Worm (Caenorhabditis elegans) whole organism, early embryonic: ENCODE measurements around the gene T24A6.16.

Source experiments
- B0310.2 ChIP-seq: sonication (generic microtip); optimal IDR thresholded peaks from 2 replicates; lab custom pipeline; 2016; ENCODE audit warnings: mild to moderate bottlenecking, missing genetic modification characterization, missing compliant biosample characterization
- F13C5.2 ChIP-seq: sonication (generic microtip); optimal IDR thresholded peaks from 2 replicates; lab custom pipeline; 2017; ENCODE audit warnings: mild to moderate bottlenecking, missing genetic modification characterization, inconsistent platforms, missing compliant biosample characterization
- aly-1 ChIP-seq: sonication (generic microtip); optimal IDR thresholded peaks from 2 replicates; lab custom pipeline; 2016; ENCODE audit warnings: missing genetic modification characterization, missing compliant biosample characterization
- ama-1 ChIP-seq: fragments of 150-350 bp; optimal IDR thresholded peaks from 2 replicates; lab custom pipeline; 2014
- ceh-13 ChIP-seq: fragments of 200-800 bp; sonication (Bioruptor generic); optimal IDR thresholded peaks from 2 replicates; lab custom pipeline; 2018; ENCODE audit warnings: mild to moderate bottlenecking, missing genetic modification characterization, missing compliant biosample characterization
- ceh-36 ChIP-seq: sonication (generic microtip); optimal IDR thresholded peaks from 2 replicates; lab custom pipeline; 2016; ENCODE audit warnings: missing genetic modification characterization, inconsistent platforms, missing compliant biosample characterization
- ets-7 ChIP-seq: sonication (generic microtip); optimal IDR thresholded peaks from 2 replicates; lab custom pipeline; 2016; ENCODE audit warnings: missing genotype, missing genetic modification characterization, missing compliant biosample characterization
- flt-1 ChIP-seq: fragments of 200-800 bp; sonication (Bioruptor generic); IDR thresholded peaks from 2 replicates; pipeline ENCODE4 v1.3.6; 2022; ENCODE audit warnings: missing genetic modification characterization, missing compliant biosample characterization
- hmbx-1 ChIP-seq: sonication (generic microtip); optimal IDR thresholded peaks from 2 replicates; lab custom pipeline; 2016; ENCODE audit warnings: mild to moderate bottlenecking, missing genetic modification characterization, missing compliant biosample characterization
- hmg-4 ChIP-seq: fragments of 200-800 bp; sonication (Bioruptor generic); optimal IDR thresholded peaks from 2 replicates; lab custom pipeline; 2018; ENCODE audit warnings: mild to moderate bottlenecking, missing genetic modification characterization, missing compliant biosample characterization
- hnd-1 ChIP-seq: sonication (generic microtip); optimal IDR thresholded peaks from 2 replicates; lab custom pipeline; 2016; ENCODE audit warnings: missing genetic modification characterization, missing compliant biosample characterization
- pes-1 ChIP-seq: fragments of 200-800 bp; sonication (Bioruptor generic); IDR thresholded peaks from 2 replicates; pipeline ENCODE4 v1.3.6; 2022; ENCODE audit warnings: missing genetic modification reagents, missing genetic modification characterization, missing compliant biosample characterization
- scrt-1 ChIP-seq: fragments of 200-800 bp; sonication (Bioruptor generic); IDR thresholded peaks from 2 replicates; pipeline ENCODE4 v1.3.6; 2022; ENCODE audit warnings: missing genetic modification characterization, missing compliant biosample characterization
- sea-1 ChIP-seq: fragments of 200-800 bp; sonication (Bioruptor generic); conservative IDR thresholded peaks from 2 replicates; pipeline ENCODE4 v1.3.6; 2022; ENCODE audit warnings: missing genetic modification characterization, missing compliant biosample characterization
- tbx-11 ChIP-seq: fragments of 200-800 bp; sonication (Bioruptor generic); IDR thresholded peaks from 2 replicates; pipeline ENCODE4 v1.3.6; 2022; ENCODE audit warnings: missing genetic modification characterization, missing compliant biosample characterization
- tbx-37 ChIP-seq: fragments of 200-800 bp; sonication (Bioruptor generic); conservative IDR thresholded peaks from 2 replicates; pipeline ENCODE4 v1.3.6; 2022; ENCODE audit warnings: missing genetic modification reagents, missing genetic modification characterization, missing compliant biosample characterization
- tra-4 ChIP-seq: sonication (generic microtip); optimal IDR thresholded peaks from 2 replicates; lab custom pipeline; 2017; ENCODE audit warnings: missing genetic modification characterization, missing compliant biosample characterization

T24A6.16 gene

DNA sequence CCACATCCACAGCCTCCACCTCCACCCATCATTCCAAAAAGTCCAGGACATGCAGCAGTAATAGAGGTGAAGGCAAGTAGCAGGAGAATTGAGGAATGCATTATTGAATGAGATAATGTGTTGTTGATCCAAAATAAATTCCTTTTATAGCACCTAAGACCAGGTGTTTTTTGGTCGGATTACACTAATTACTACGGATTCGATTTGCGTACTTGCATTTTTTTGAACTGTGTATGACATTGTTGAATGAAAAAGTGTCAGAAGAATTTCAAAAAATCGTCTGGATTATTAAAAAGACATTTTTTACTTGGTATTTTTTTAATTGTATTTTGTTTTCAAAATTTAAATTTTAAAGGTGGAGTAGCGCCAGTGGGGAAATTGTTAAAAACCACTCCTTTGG, 11.0 kb downstream of the T24A6.16 start, which contains the start of gene grl-28:
grl-28 (minus strand) TSS at position 101 of the 400 bp plus-strand sequence.
- no peak for TF ChIP-seq hmg-4 (GFP tag; lab: Kevin White, UChicago)
- no peak for TF ChIP-seq tbx-37 (GFP tag; lab: Robert Waterston, UW)
- no peak for TF ChIP-seq ets-7 (tag; lab: Kevin White, UChicago)
- TF ChIP-seq B0310.2: no peak
- TF ChIP-seq F13C5.2 (tag; lab: Kevin White, UChicago): no peak
- TF ChIP-seq sea-1 (GFP tag; lab: Robert Waterston, UW): no peak
- TF ChIP-seq tbx-11 (GFP tag; lab: Robert Waterston, UW): no peak
- TF ChIP-seq ceh-36 (tag; lab: Kevin White, UChicago): no peak
- TF ChIP-seq flt-1 (GFP tag; lab: Robert Waterston, UW): no peak
- TF ChIP-seq ceh-13: no peak
- TF ChIP-seq hnd-1 (tag; lab: Kevin White, UChicago): no peak
- TF ChIP-seq scrt-1 (GFP tag; lab: Robert Waterston, UW): no peak
- no peak for TF ChIP-seq hmbx-1 (tag; lab: Kevin White, UChicago)
- TF ChIP-seq pes-1 (GFP tag; lab: Robert Waterston, UW): no peak
- no peak for TF ChIP-seq ama-1 (lab: Kevin White, UChicago)
- TF ChIP-seq aly-1 (tag; lab: Kevin White, UChicago): no peak
- no peak for TF ChIP-seq tra-4 (tag; lab: Kevin White, UChicago)

DNA sequence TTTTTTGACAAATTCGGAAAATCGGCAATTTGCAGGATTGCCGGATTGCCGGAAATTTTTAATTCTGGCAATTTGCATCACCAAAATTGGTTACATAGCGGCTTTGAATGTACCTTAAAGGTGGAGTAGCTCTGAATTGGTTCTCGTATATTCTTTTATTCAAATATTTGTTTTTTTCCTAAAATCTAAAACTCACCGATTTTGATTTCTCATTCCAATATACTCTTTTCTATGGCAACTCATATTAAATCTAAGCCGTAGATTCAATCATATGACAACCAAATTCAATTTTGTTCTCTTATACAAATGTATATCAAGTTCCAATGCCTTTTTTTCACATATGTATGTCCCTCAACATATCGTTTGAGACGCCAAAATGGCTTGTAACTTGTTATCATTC, 13.2 kb downstream of the T24A6.16 start, which contains the start of gene sri-21:
sri-21 (plus strand) TSS at position 301 of the 400 bp plus-strand sequence.
- no peak for TF ChIP-seq pes-1 (GFP tag; lab: Robert Waterston, UW)
- no peak for TF ChIP-seq ets-7 (tag; lab: Kevin White, UChicago)
- TF ChIP-seq aly-1 (tag; lab: Kevin White, UChicago): no peak
- no peak for TF ChIP-seq tra-4 (tag; lab: Kevin White, UChicago)
- TF ChIP-seq ceh-13: no peak
- no peak for TF ChIP-seq tbx-37 (GFP tag; lab: Robert Waterston, UW)
- no peak for TF ChIP-seq sea-1 (GFP tag; lab: Robert Waterston, UW)
- no peak for TF ChIP-seq ama-1 (lab: Kevin White, UChicago)
- TF ChIP-seq hmbx-1 (tag; lab: Kevin White, UChicago): no peak
- no peak for TF ChIP-seq hnd-1 (tag; lab: Kevin White, UChicago)
- TF ChIP-seq B0310.2: no peak
- no peak for TF ChIP-seq F13C5.2 (tag; lab: Kevin White, UChicago)
- TF ChIP-seq hmg-4 (GFP tag; lab: Kevin White, UChicago): no peak
- no peak for TF ChIP-seq tbx-11 (GFP tag; lab: Robert Waterston, UW)
- no peak for TF ChIP-seq scrt-1 (GFP tag; lab: Robert Waterston, UW)
- no peak for TF ChIP-seq flt-1 (GFP tag; lab: Robert Waterston, UW)
- TF ChIP-seq ceh-36 (tag; lab: Kevin White, UChicago): no peak

DNA sequence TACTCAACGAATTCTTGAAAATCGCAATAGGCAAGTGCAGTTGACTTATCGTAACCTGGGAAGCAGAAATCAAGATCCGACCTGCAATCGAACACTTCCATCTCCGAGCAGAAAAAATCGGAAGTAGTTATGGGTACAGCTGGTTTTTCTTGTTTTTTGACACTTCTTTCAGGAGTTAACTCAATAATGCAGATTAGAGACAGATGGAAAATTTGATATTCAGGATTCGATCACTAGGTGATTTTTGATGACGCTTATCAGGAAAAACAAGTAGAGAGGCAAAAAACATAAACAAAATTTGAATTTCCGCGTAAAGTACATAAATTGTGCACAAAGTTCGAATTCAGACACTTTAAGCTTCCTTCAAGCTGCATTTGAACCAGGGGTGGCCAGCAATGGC, 13.9 kb downstream of the T24A6.16 start, which contains the start of gene srw-130:
srw-130 (minus strand) TSS at position 101 of the 400 bp plus-strand sequence.
- TF ChIP-seq ama-1 (lab: Kevin White, UChicago) (no peak), B0310.2 (no peak), tra-4 (tag; lab: Kevin White, UChicago) (no peak), flt-1 (GFP tag; lab: Robert Waterston, UW) (no peak), hmbx-1 (tag; lab: Kevin White, UChicago) (no peak), hmg-4 (GFP tag; lab: Kevin White, UChicago) (no peak), hnd-1 (tag; lab: Kevin White, UChicago) (no peak), ceh-13 (no peak), F13C5.2 (tag; lab: Kevin White, UChicago) (no peak), tbx-37 (GFP tag; lab: Robert Waterston, UW) (no peak), tbx-11 (GFP tag; lab: Robert Waterston, UW) (no peak), ceh-36 (tag; lab: Kevin White, UChicago) (no peak), ets-7 (tag; lab: Kevin White, UChicago) (no peak), pes-1 (GFP tag; lab: Robert Waterston, UW) (no peak), sea-1 (GFP tag; lab: Robert Waterston, UW) (no peak)

DNA sequence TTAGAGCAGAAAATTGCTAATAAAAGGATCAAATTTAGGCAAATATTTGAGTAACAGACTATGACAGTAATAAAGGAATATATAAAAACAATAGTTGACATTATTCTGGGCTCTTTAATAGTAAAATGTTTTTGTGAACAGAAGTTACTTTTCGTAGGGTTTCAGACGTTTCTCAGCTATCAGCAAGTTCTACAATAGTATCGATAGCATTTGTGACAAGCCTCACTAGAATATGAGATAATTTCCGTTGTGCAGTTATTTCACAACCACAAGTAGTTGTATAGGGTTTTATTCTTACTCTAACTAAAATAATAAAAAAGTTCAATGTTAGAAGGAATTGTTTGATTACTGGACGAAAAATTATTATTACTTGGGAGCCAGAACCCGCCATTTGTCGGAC, 16.2 kb downstream of the T24A6.16 start, which contains the start of gene srbc-68:
srbc-68 (minus strand) TSS at position 101 of the 400 bp plus-strand sequence.
- TF ChIP-seq F13C5.2 (tag; lab: Kevin White, UChicago) (no peak), hnd-1 (tag; lab: Kevin White, UChicago) (no peak), ceh-13 (no peak), sea-1 (GFP tag; lab: Robert Waterston, UW) (no peak), hmg-4 (GFP tag; lab: Kevin White, UChicago) (no peak), pes-1 (GFP tag; lab: Robert Waterston, UW) (no peak), scrt-1 (GFP tag; lab: Robert Waterston, UW) (no peak), tbx-11 (GFP tag; lab: Robert Waterston, UW) (no peak), hmbx-1 (tag; lab: Kevin White, UChicago) (no peak)

DNA sequence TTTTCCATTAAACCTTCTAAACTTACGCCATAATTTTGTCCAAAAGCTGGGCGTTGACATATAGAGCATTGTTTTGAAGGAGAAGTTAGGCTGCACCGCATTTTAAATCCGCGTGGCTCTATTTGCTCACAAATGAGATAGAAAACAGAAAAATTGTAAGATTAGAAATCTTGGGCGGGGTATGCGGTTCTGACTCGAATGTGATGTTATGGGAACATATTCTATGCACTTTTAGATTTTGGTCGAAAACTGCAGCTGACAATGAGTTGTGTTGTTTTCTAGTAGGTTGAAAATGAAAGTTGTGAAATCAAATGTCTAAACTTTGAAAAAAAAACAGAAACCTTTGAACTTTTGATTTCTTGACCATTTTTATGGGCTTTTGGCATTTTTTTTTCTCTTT, 19.4 kb downstream of the T24A6.16 start, which contains the start of gene nhr-222:
nhr-222 (minus strand) TSS at position 101 of the 400 bp plus-strand sequence.
- TF ChIP-seq tra-4 (tag; lab: Kevin White, UChicago): no peak
- no peak for TF ChIP-seq tbx-37 (GFP tag; lab: Robert Waterston, UW)
- no peak for TF ChIP-seq ceh-13

DNA sequence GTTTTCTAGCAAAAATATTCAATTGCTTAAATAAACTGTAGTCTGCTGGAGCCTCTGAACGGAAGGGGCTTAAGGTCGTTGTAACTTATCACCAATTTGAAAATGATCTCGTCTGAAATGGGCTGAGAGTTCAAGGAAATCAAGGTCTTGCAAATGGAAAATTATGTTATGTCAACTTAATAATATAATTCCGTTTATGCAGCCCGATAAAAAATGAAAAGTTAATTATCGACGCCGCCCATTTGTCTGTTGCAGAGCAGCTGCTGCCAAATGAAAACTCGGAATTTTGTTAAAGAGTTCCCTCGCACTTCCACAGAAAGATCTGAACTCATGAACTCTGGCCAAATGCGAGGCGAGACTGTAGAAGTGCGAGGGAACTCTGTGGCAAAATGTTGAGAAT, 21.6 kb downstream of the T24A6.16 start, which contains the start of gene srbc-67:
srbc-67 (minus strand) TSS at position 101 of the 400 bp plus-strand sequence.
- TF ChIP-seq ceh-13 (no peak), pes-1 (GFP tag; lab: Robert Waterston, UW) (no peak), scrt-1 (GFP tag; lab: Robert Waterston, UW) (no peak), flt-1 (GFP tag; lab: Robert Waterston, UW) (no peak), aly-1 (tag; lab: Kevin White, UChicago) (no peak), hnd-1 (tag; lab: Kevin White, UChicago) (no peak), ets-7 (tag; lab: Kevin White, UChicago) (no peak), ceh-36 (tag; lab: Kevin White, UChicago) (no peak), F13C5.2 (tag; lab: Kevin White, UChicago) (no peak), tra-4 (tag; lab: Kevin White, UChicago) (no peak), sea-1 (GFP tag; lab: Robert Waterston, UW) (no peak)
